Fruit fly (Drosophila melanogaster) whole organism, embryonic: ENCODE data around the gene Gmap.

Experiments used
- Antp ChIP-seq: fragments of 200-800 bp; sonication (Bioruptor generic); optimal IDR thresholded peaks from 3 replicates; lab custom pipeline; 2016; ENCODE audit warnings: missing biosample characterization, missing genetic modification characterization
- Awh ChIP-seq: fragments of 200-800 bp; sonication (Bioruptor generic); IDR thresholded peaks from 2 replicates; pipeline ENCODE4, ENCODE4 v1.3.6; 2022; ENCODE audit warnings: missing biosample characterization, missing genetic modification characterization
- Blimp-1 ChIP-seq: fragments of 200-800 bp; sonication (Bioruptor generic); optimal IDR thresholded peaks from 3 replicates; lab custom pipeline; 2018; ENCODE audit warnings: missing biosample characterization, missing genetic modification characterization, mild to moderate bottlenecking, moderate library complexity, missing genetic modification reagents
- C15 ChIP-seq: fragments of 200-800 bp; sonication (Bioruptor generic); IDR thresholded peaks from 3 replicates; pipeline ENCODE4 v1.3.6; 2022; ENCODE audit warnings: missing biosample characterization, missing genetic modification characterization
- CG11247 ChIP-seq: fragments of 200-800 bp; sonication (Bioruptor generic); IDR thresholded peaks from 2 replicates; pipeline ENCODE4 v1.3.6; 2022; ENCODE audit warnings: missing biosample characterization, missing genetic modification characterization
- CG11504 ChIP-seq: fragments of 200-800 bp; sonication (Bioruptor generic); optimal IDR thresholded peaks from 3 replicates; lab custom pipeline; 2019; ENCODE audit warnings: missing biosample characterization, mild to moderate bottlenecking, missing genetic modification characterization, moderate library complexity
- CG11723 ChIP-seq: fragments of 200-800 bp; sonication (Bioruptor generic); optimal IDR thresholded peaks from 2 replicates; lab custom pipeline; 2017; ENCODE audit warnings: missing biosample characterization, mild to moderate bottlenecking, missing genetic modification characterization
- CG12104 ChIP-seq: fragments of 200-800 bp; sonication (Bioruptor generic); optimal IDR thresholded peaks from 3 replicates; lab custom pipeline; 2016; ENCODE audit warnings: missing biosample characterization, missing genetic modification characterization
- CG12769 ChIP-seq: fragments of 200-800 bp; sonication (Bioruptor generic); optimal IDR thresholded peaks from 2 replicates; lab custom pipeline; 2019; ENCODE audit warnings: missing biosample characterization, mild to moderate bottlenecking, missing genetic modification characterization, moderate library complexity
- CG14965 ChIP-seq: fragments of 200-800 bp; sonication (Bioruptor generic); optimal IDR thresholded peaks from 2 replicates; lab custom pipeline; 2016; ENCODE audit warnings: missing biosample characterization, missing genetic modification characterization, borderline replicate concordance
- CG15011 ChIP-seq: fragments of 200-800 bp; sonication (Bioruptor generic); optimal IDR thresholded peaks from 3 replicates; lab custom pipeline; 2018; ENCODE audit warnings: missing biosample characterization, mild to moderate bottlenecking, missing genetic modification characterization
- CG15073 ChIP-seq: fragments of 200-800 bp; sonication (Bioruptor generic); optimal IDR thresholded peaks from 2 replicates; lab custom pipeline; 2016; ENCODE audit warnings: missing biosample characterization, missing genetic modification characterization
- CG15696 ChIP-seq: fragments of 200-800 bp; sonication (Bioruptor generic); optimal IDR thresholded peaks from 2 replicates; lab custom pipeline; 2019; ENCODE audit warnings: missing biosample characterization, mild to moderate bottlenecking, missing genetic modification characterization, moderate library complexity
- CG18476 ChIP-seq: fragments of 200-800 bp; sonication (Bioruptor generic); optimal IDR thresholded peaks from 2 replicates; lab custom pipeline; 2016; ENCODE audit warnings: missing biosample characterization, mild to moderate bottlenecking, missing genetic modification characterization
- CG2199 ChIP-seq: fragments of 200-800 bp; sonication (Bioruptor generic); IDR thresholded peaks from 3 replicates; pipeline ENCODE4 v1.3.6; 2022; ENCODE audit warnings: missing biosample characterization, missing genetic modification characterization
- CG30431 ChIP-seq: fragments of 200-800 bp; sonication (Bioruptor generic); optimal IDR thresholded peaks from 2 replicates; lab custom pipeline; 2017; ENCODE audit warnings: missing biosample characterization, missing genetic modification characterization
- CG34224 ChIP-seq: fragments of 200-800 bp; sonication (Bioruptor generic); IDR thresholded peaks from 3 replicates; pipeline ENCODE4 v1.3.6; 2022; ENCODE audit warnings: missing biosample characterization, missing genetic modification characterization; ENCODE audit not compliant: partially characterized antibody
- CG3847 ChIP-seq: fragments of 200-800 bp; sonication (Bioruptor generic); IDR thresholded peaks from 2 replicates; pipeline ENCODE4 v1.3.6; 2022; ENCODE audit warnings: missing biosample characterization, missing genetic modification characterization
- CG5245 ChIP-seq: fragments of 200-800 bp; sonication (Bioruptor generic); optimal IDR thresholded peaks from 3 replicates; lab custom pipeline; 2016; ENCODE audit warnings: missing biosample characterization, missing genetic modification characterization
- CG6689 ChIP-seq: fragments of 200-800 bp; sonication (Bioruptor generic); IDR thresholded peaks from 2 replicates; pipeline ENCODE4 v1.3.6; 2022; ENCODE audit warnings: missing biosample characterization, missing genetic modification characterization
- CG6791 ChIP-seq: fragments of 200-800 bp; sonication (Bioruptor generic); IDR thresholded peaks from 3 replicates; pipeline ENCODE4 v1.3.6; 2022; ENCODE audit warnings: missing biosample characterization, missing genetic modification characterization; ENCODE audit not compliant: partially characterized antibody
- CG6813 ChIP-seq: fragments of 200-800 bp; sonication (Bioruptor generic); optimal IDR thresholded peaks from 2 replicates; lab custom pipeline; 2017; ENCODE audit warnings: missing biosample characterization, missing genetic modification characterization, mild to moderate bottlenecking, moderate library complexity, missing genetic modification reagents
- CG6854 ChIP-seq: fragments of 200-800 bp; sonication (Bioruptor generic); optimal IDR thresholded peaks from 3 replicates; lab custom pipeline; 2017; ENCODE audit warnings: missing biosample characterization, mild to moderate bottlenecking, missing genetic modification characterization
- CG7372 ChIP-seq: fragments of 200-800 bp; sonication (Bioruptor generic); IDR thresholded peaks from 2 replicates; pipeline ENCODE4 v1.3.6; 2022; ENCODE audit warnings: missing biosample characterization, missing genetic modification characterization
- CG7963 ChIP-seq: fragments of 200-800 bp; sonication (Bioruptor generic); IDR thresholded peaks from 3 replicates; pipeline ENCODE4 v1.3.6; 2022; ENCODE audit warnings: missing biosample characterization, missing genetic modification characterization; ENCODE audit not compliant: partially characterized antibody
- CG8359 ChIP-seq: fragments of 200-800 bp; sonication (Bioruptor generic); optimal IDR thresholded peaks from 2 replicates; lab custom pipeline; 2017; ENCODE audit warnings: missing biosample characterization, mild to moderate bottlenecking, missing genetic modification characterization, borderline replicate concordance
- Chrac-16 ChIP-seq: fragments of 200-800 bp; sonication (Bioruptor generic); optimal IDR thresholded peaks from 3 replicates; lab custom pipeline; 2016; ENCODE audit warnings: missing biosample characterization, missing genetic modification characterization
- CoRest ChIP-seq: fragments of 200-800 bp; sonication (Bioruptor generic); optimal IDR thresholded peaks from 3 replicates; lab custom pipeline; 2018; ENCODE audit warnings: missing biosample characterization, mild to moderate bottlenecking, missing genetic modification characterization, moderate library complexity
- D19B ChIP-seq: fragments of 200-800 bp; sonication (Bioruptor generic); optimal IDR thresholded peaks from 2 replicates; lab custom pipeline; 2017; ENCODE audit warnings: missing biosample characterization, mild to moderate bottlenecking, missing genetic modification characterization
- Doc2 ChIP-seq: fragments of 200-800 bp; sonication (Bioruptor generic); IDR thresholded peaks from 2 replicates; pipeline ENCODE4 v1.3.6; 2022; ENCODE audit warnings: missing biosample characterization, missing genetic modification characterization
- E2f2 ChIP-seq: fragments of 200-800 bp; sonication (Bioruptor generic); IDR thresholded peaks from 2 replicates; pipeline ENCODE4 v1.3.6; 2022; ENCODE audit warnings: missing biosample characterization, missing genetic modification characterization
- Ets65A ChIP-seq: fragments of 200-800 bp; sonication (Bioruptor generic); peaks from one replicate; lab custom pipeline; 2016; ENCODE audit warnings: missing biosample characterization, missing genetic modification characterization
- Fer3 ChIP-seq: fragments of 200-800 bp; sonication (Bioruptor generic); optimal IDR thresholded peaks from 2 replicates; lab custom pipeline; 2018; ENCODE audit warnings: missing biosample characterization, mild to moderate bottlenecking, missing genetic modification characterization, moderate library complexity
- Kr ChIP-seq: fragments of 200-800 bp; sonication (Bioruptor generic); optimal IDR thresholded peaks from 2 replicates; lab custom pipeline; 2017; ENCODE audit warnings: missing biosample characterization, mild to moderate bottlenecking, missing genetic modification characterization
- Lpt ChIP-seq: fragments of >200 bp; optimal IDR thresholded peaks from 2 replicates; lab custom pipeline; 2018; ENCODE audit warnings: missing biosample characterization, missing genetic modification characterization
- Mes4 ChIP-seq: fragments of 200-800 bp; sonication (Bioruptor generic); optimal IDR thresholded peaks from 2 replicates; lab custom pipeline; 2016; ENCODE audit warnings: missing biosample characterization, missing genetic modification characterization
- NK7.1 ChIP-seq: fragments of 200-800 bp; sonication (Bioruptor generic); optimal IDR thresholded peaks from 3 replicates; lab custom pipeline; 2016; ENCODE audit warnings: missing biosample characterization, missing genetic modification characterization
- Oli ChIP-seq: fragments of 200-800 bp; sonication (Bioruptor generic); optimal IDR thresholded peaks from 2 replicates; lab custom pipeline; 2018; ENCODE audit warnings: missing biosample characterization, mild to moderate bottlenecking, missing genetic modification characterization, moderate library complexity
- Six4 ChIP-seq: fragments of 200-800 bp; sonication (Bioruptor generic); optimal IDR thresholded peaks from 2 replicates; lab custom pipeline; 2016; ENCODE audit warnings: missing biosample characterization, missing genetic modification characterization
- amos ChIP-seq: fragments of 200-800 bp; sonication (Bioruptor generic); IDR thresholded peaks from 2 replicates; pipeline ENCODE4 v1.3.6; 2022; ENCODE audit warnings: missing biosample characterization, missing genetic modification characterization; ENCODE audit not compliant: partially characterized antibody
- az2 ChIP-seq: fragments of 200-800 bp; sonication (Bioruptor generic); optimal IDR thresholded peaks from 3 replicates; lab custom pipeline; 2016; ENCODE audit warnings: missing biosample characterization, missing genetic modification characterization
- croc ChIP-seq: fragments of 200-800 bp; sonication (Bioruptor generic); conservative IDR thresholded peaks from 3 replicates; pipeline ENCODE4 v1.3.6; 2022; ENCODE audit warnings: missing biosample characterization, missing genetic modification characterization
- gsb-n ChIP-seq: fragments of 200-800 bp; sonication (Bioruptor generic); optimal IDR thresholded peaks from 3 replicates; lab custom pipeline; 2018; ENCODE audit warnings: missing biosample characterization, mild to moderate bottlenecking, missing genetic modification characterization
- lola ChIP-seq, 3 experiments: fragments of >200 bp in 2 of 3; fragments of 200-800 bp in 1 of 3; sonication (Bioruptor generic) in 1 of 3; optimal IDR thresholded peaks; 2 replicates each; lab custom pipeline; 2017 to 2019; ENCODE audit warnings: missing biosample characterization in 3 of 3, missing genetic modification characterization in 3 of 3, mild to moderate bottlenecking in 1 of 3, moderate library complexity in 1 of 3
- nerfin-1 ChIP-seq: fragments of 200-800 bp; sonication (Bioruptor generic); optimal IDR thresholded peaks from 3 replicates; lab custom pipeline; 2019; ENCODE audit warnings: missing biosample characterization, mild to moderate bottlenecking, missing genetic modification characterization, moderate library complexity
- sc ChIP-seq, 3 experiments: fragments of >200 bp in 2 of 3; fragments of 200-800 bp in 1 of 3; sonication (Bioruptor generic) in 1 of 3; optimal IDR thresholded peaks; 2 replicates in 2 of 3; 3 replicates in 1 of 3; lab custom pipeline; 2017; ENCODE audit warnings: mild to moderate bottlenecking in 1 of 3, missing biosample characterization in 1 of 3, missing genetic modification characterization in 1 of 3, missing genetic modification reagents in 1 of 3
- scrt ChIP-seq: fragments of 200-800 bp; sonication (Bioruptor generic); optimal IDR thresholded peaks from 2 replicates; lab custom pipeline; 2018; ENCODE audit warnings: missing biosample characterization, mild to moderate bottlenecking, missing genetic modification characterization, moderate library complexity
- sima ChIP-seq: fragments of 200-800 bp; sonication (Bioruptor generic); optimal IDR thresholded peaks from 2 replicates; lab custom pipeline; 2016; ENCODE audit warnings: missing biosample characterization, missing genetic modification characterization
- zen2 ChIP-seq: fragments of 200-800 bp; sonication (Bioruptor generic); IDR thresholded peaks from 3 replicates; pipeline ENCODE4 v1.3.6; 2022; ENCODE audit warnings: missing biosample characterization, missing genetic modification characterization; ENCODE audit not compliant: partially characterized antibody

Gmap gene

dm6 chrX:15554256-15554678 lies 67.5 kb downstream of the Gmap start, which contains the start of gene Ac13E (continued):
- TF ChIP-seq CG15073, result peak; percentile 27
- peak; percentile 93 for TF ChIP-seq CG6689 (GFP tag; lab: Robert Waterston, UW)
- peak; percentile 80 for TF ChIP-seq Awh
- no peak for TF ChIP-seq Lpt (GFP tag; lab: Kevin White, UChicago)
- peak; percentile 80 for TF ChIP-seq Antp
- peak; percentile 87 for TF ChIP-seq CG18476 (GFP tag; lab: Kevin White, UChicago)
- peak; percentile 58; the same call in 1 of the 2 replicates for TF ChIP-seq Doc2
- peak; percentile 81 for TF ChIP-seq D19B (GFP tag; lab: Kevin White, UChicago)
- peak; percentile 93 for TF ChIP-seq Chrac-16 (GFP tag; lab: Kevin White, UChicago)
- TF ChIP-seq sc (optimal IDR thresholded peaks at IDR 0.05; lab: Kevin White, UChicago), result no peak
- peak; percentile 84 for TF ChIP-seq sc (GFP tag; optimal IDR thresholded peaks at IDR 0.05; lab: Kevin White, UChicago)
- peak; percentile 81 for TF ChIP-seq Blimp-1 (GFP tag; lab: Kevin White, UChicago)
- peak; percentile 86 for TF ChIP-seq CG3847 (GFP tag; lab: Robert Waterston, UW)
- TF ChIP-seq CG30431 (GFP tag; lab: Kevin White, UChicago), result peak; percentile 79
- peak; percentile 78 for TF ChIP-seq scrt (GFP tag; lab: Kevin White, UChicago)
- TF ChIP-seq CG7372 (GFP tag; lab: Robert Waterston, UW), result peak; percentile 89
- peak; percentile 65 for TF ChIP-seq Mes4
- TF ChIP-seq amos (GFP tag; lab: Robert Waterston, UW), result peak; percentile 15; the same call in 1 of the 2 replicates
- TF ChIP-seq Oli (tag; lab: Kevin White, UChicago), result peak; percentile 94
- peak; percentile 94 for TF ChIP-seq Ets65A
- TF ChIP-seq Fer3 (tag; lab: Kevin White, UChicago), result peak; percentile 85
- TF ChIP-seq CG11723 (GFP tag; lab: Kevin White, UChicago), result peak; percentile 88
- peak; percentile 92 for TF ChIP-seq gsb-n
- TF ChIP-seq Six4 (GFP tag; lab: Kevin White, UChicago), result peak; percentile 85
- peak; percentile 88 for TF ChIP-seq CG15696 (tag; lab: Kevin White, UChicago)
- peak; percentile 88 for TF ChIP-seq croc (GFP tag; lab: Robert Waterston, UW)
- TF ChIP-seq C15 (GFP tag; lab: Robert Waterston, UW), result peak; percentile 35; the same call in 1 of the 3 replicates
- TF ChIP-seq az2 (GFP tag; lab: Kevin White, UChicago), result peak; percentile 89
- no peak for TF ChIP-seq CG2199 (GFP tag; lab: Robert Waterston, UW)
- peak; percentile 78 for TF ChIP-seq CG11247 (GFP tag; lab: Robert Waterston, UW)
- TF ChIP-seq CG15011 (GFP tag; lab: Kevin White, UChicago), result peak; percentile 79
- peak; percentile 74 for TF ChIP-seq CG5245 (GFP tag; lab: Kevin White, UChicago)
- TF ChIP-seq CoRest (tag; lab: Kevin White, UChicago), result peak; percentile 93
- TF ChIP-seq CG12104 (GFP tag; lab: Kevin White, UChicago), result peak; percentile 88
- peak; percentile 88 for TF ChIP-seq CG6813
- peak; percentile 90 for TF ChIP-seq CG12769 (tag; lab: Kevin White, UChicago)
- TF ChIP-seq sima (GFP tag; lab: Kevin White, UChicago), result peak; percentile 15
- peak; percentile 74 for TF ChIP-seq Kr (GFP tag; lab: Kevin White, UChicago)
- peak; percentile 56; the same call in 2 of the 3 replicates for TF ChIP-seq CG7963 (GFP tag; lab: Robert Waterston, UW)
- 0 out of 3 replicates have a peak, but pooled peaks have one; percentile 7 for TF ChIP-seq CG34224 (GFP tag; lab: Robert Waterston, UW)
- peak; percentile 87 for TF ChIP-seq CG8359 (GFP tag; lab: Kevin White, UChicago)
- TF ChIP-seq zen2 (GFP tag; lab: Robert Waterston, UW), result no peak
- TF ChIP-seq CG14965 (GFP tag; lab: Kevin White, UChicago), result peak; percentile 22
- peak; percentile 70 for TF ChIP-seq E2f2
- TF ChIP-seq nerfin-1 (tag; lab: Kevin White, UChicago), result peak; percentile 87
- peak; percentile 89 for TF ChIP-seq CG6854 (GFP tag; lab: Kevin White, UChicago)
- no peak; the same call in 2 of the 3 replicates for TF ChIP-seq CG6791 (GFP tag; lab: Robert Waterston, UW)
- TF ChIP-seq lola (GFP tag; optimal IDR thresholded peaks at IDR 0.05; lab: Kevin White, UChicago), result peak in 1 of 3 experiments; percentile 88
- peak; percentile 43 for TF ChIP-seq NK7.1 (GFP tag; lab: Kevin White, UChicago)
- TF ChIP-seq CG11504 (tag; lab: Kevin White, UChicago), result peak; percentile 92
